Fruit fly (Drosophila melanogaster) S2 (cell line): Measurements from ENCODE around the gene CG17597.

ENCODE experiments used
- CG8478 ChIP-seq: fragments of >200 bp; optimal IDR thresholded peaks from 2 replicates; lab custom pipeline; 2018
- CTCF ChIP-seq, 2 experiments: fragments of >200 bp; optimal IDR thresholded peaks; 2 replicates each; lab custom pipeline; 2018

dm6 chr2L:18864093-18864492 lies 33.1 kb upstream of the CG17597 start:
- no peak for TF ChIP-seq CG8478 (lab: Kevin White, UChicago)
- TF ChIP-seq CTCF (optimal IDR thresholded peaks at IDR 0.05; lab: Kevin White, UChicago): no peak
